Worm (Caenorhabditis elegans) whole organism, young adult: ENCODE results near the gene F44G4.1.

Source experiments
- egl-18 ChIP-seq: fragments of 200-800 bp; sonication (Bioruptor generic); IDR thresholded peaks from 2 replicates; pipeline ENCODE4 v1.3.6; 2022; ENCODE audit warnings: missing genetic modification reagents, missing genetic modification characterization, missing compliant biosample characterization
- madf-3 ChIP-seq: fragments of 200-800 bp; sonication (Bioruptor generic); IDR thresholded peaks from 2 replicates; pipeline ENCODE4 v1.3.6; 2022; ENCODE audit warnings: missing genetic modification reagents, missing genetic modification characterization, missing compliant biosample characterization
- nfya-2 ChIP-seq: fragments of 200-800 bp; sonication (Bioruptor generic); IDR thresholded peaks from 2 replicates; pipeline ENCODE4 v1.3.6; 2022; ENCODE audit warnings: missing genetic modification reagents, missing genetic modification characterization, missing compliant biosample characterization
- snpc-3.4 ChIP-seq: sonication (generic microtip); optimal IDR thresholded peaks from 2 replicates; lab custom pipeline; 2017; ENCODE audit warnings: missing genetic modification characterization, mild to moderate bottlenecking, missing compliant biosample characterization, antibody characterized with exemption, moderate library complexity, missing genotype, missing genetic modification reagents
- unc-62 ChIP-seq: fragments of 150-350 bp; optimal IDR thresholded peaks from 2 replicates; lab custom pipeline; 2014; ENCODE audit warnings: missing biosample characterization, missing genetic modification reagents, missing genetic modification characterization

DNA sequence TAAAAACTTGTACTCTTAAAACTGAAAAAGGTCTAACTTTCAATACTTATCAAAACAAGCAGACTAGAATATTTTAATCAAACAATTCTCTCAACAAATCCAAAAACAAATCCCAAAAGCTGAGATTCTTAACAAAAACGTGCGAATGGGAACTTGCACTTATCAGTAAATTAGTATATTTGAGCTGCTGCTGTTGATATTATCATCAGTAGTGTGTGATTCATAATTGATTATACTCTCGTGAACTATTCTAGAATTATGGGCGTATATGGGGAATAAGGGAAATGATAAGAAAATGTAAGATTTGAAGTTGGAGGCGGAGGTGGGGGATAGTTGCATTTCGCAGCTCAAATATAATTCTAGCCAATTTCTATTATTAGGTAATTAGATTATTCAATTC, 19.8 kb downstream of the F44G4.1 start:
- TF ChIP-seq madf-3 (GFP tag; lab: Robert Waterston, UW) (no peak), egl-18 (GFP tag; lab: Robert Waterston, UW) (no peak), snpc-3.4 (tag; lab: Kevin White, UChicago) (no peak), unc-62 (GFP tag; lab: Kevin White, UChicago) (no peak), nfya-2 (no peak)
